Worm (Caenorhabditis elegans) whole organism, late embryonic: ENCODE measurements around the gene sru-22.
"Not testable (repeated sequence)": the region's sequence is repeated elsewhere in the genome, so short reads cannot be mapped to it uniquely, and the experiment has no call there.

ENCODE experiments used
- ama-1 ChIP-seq: fragments of 150-350 bp; optimal IDR thresholded peaks from 2 replicates; lab custom pipeline; 2014
- ceh-30 ChIP-seq: fragments of 150-350 bp; optimal IDR thresholded peaks from 2 replicates; lab custom pipeline; 2014; ENCODE audit warnings: missing biosample characterization, missing genetic modification characterization
- eyg-1 ChIP-seq: sonication (generic microtip); optimal IDR thresholded peaks from 2 replicates; lab custom pipeline; 2016; ENCODE audit warnings: missing genotype, missing genetic modification characterization, missing compliant biosample characterization
- fkh-10 ChIP-seq: fragments of 150-350 bp; optimal IDR thresholded peaks from 2 replicates; lab custom pipeline; 2014; ENCODE audit warnings: missing biosample characterization, missing genetic modification reagents, missing genetic modification characterization
- nhr-11 ChIP-seq: fragments of 150-350 bp; optimal IDR thresholded peaks from 2 replicates; lab custom pipeline; 2014; ENCODE audit warnings: missing biosample characterization, missing genetic modification characterization
- odd-2 ChIP-seq: sonication (generic microtip); optimal IDR thresholded peaks from 2 replicates; lab custom pipeline; 2017; ENCODE audit warnings: antibody characterized with exemption, mild to moderate bottlenecking, missing genetic modification characterization, missing compliant biosample characterization
- pqm-1 ChIP-seq: sonication (generic microtip); optimal IDR thresholded peaks from 2 replicates; lab custom pipeline; 2016; ENCODE audit warnings: missing genetic modification characterization, missing compliant biosample characterization
- tbx-2 ChIP-seq: sonication (generic microtip); optimal IDR thresholded peaks from 2 replicates; lab custom pipeline; 2016; ENCODE audit warnings: missing genetic modification characterization, missing compliant biosample characterization
- unc-55 ChIP-seq: sonication (generic microtip); optimal IDR thresholded peaks from 2 replicates; lab custom pipeline; 2017; ENCODE audit warnings: missing biosample characterization, missing genetic modification reagents, missing genetic modification characterization
- unc-86 ChIP-seq: sonication (generic microtip); optimal IDR thresholded peaks from 2 replicates; lab custom pipeline; 2016; ENCODE audit warnings: missing genetic modification characterization, missing compliant biosample characterization
- zip-5 ChIP-seq: sonication (generic microtip); optimal IDR thresholded peaks from 2 replicates; lab custom pipeline; 2016; ENCODE audit warnings: missing genetic modification characterization, missing compliant biosample characterization

DNA sequence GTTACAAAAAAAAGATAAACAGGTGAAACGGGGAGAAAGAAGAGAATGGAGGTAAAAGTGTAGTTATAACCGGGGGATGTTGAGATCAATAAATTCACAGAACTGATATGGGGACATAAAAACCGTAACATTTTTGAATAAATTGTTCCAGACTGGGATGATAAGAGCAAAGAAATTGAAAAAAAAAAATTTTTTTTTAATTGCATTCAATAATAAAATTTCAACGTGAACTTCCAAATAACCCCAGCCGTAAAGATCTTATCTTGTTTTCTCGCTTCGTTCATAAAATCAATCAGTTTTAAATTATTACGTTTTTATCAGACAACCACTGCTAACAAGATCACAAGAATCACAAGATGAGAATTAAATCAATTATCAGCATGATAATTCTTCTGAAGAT lies 17.1 kb upstream of the sru-22 start, which contains the start of gene C06C6.7:
- TF ChIP-seq odd-2 (tag; lab: Kevin White, UChicago); unc-86; fkh-10 (GFP tag; lab: Kevin White, UChicago); ceh-30 (tag; lab: Kevin White, UChicago); tbx-2 (tag; lab: Kevin White, UChicago); eyg-1 (tag; lab: Kevin White, UChicago); ama-1; unc-55 (GFP tag; lab: Kevin White, UChicago); zip-5 (tag; lab: Kevin White, UChicago); pqm-1 (tag; lab: Kevin White, UChicago); nhr-11 (tag; lab: Kevin White, UChicago): not testable (repeated sequence)
